Worm (Caenorhabditis elegans) whole organism, early embryonic: Measurements from ENCODE around the gene akap-1.

Experiments
- B0310.2 ChIP-seq: sonication (generic microtip); optimal IDR thresholded peaks from 2 replicates; lab custom pipeline; 2016; ENCODE audit warnings: mild to moderate bottlenecking, missing genetic modification characterization, missing compliant biosample characterization
- F13C5.2 ChIP-seq: sonication (generic microtip); optimal IDR thresholded peaks from 2 replicates; lab custom pipeline; 2017; ENCODE audit warnings: mild to moderate bottlenecking, missing genetic modification characterization, inconsistent platforms, missing compliant biosample characterization
- aly-1 ChIP-seq: sonication (generic microtip); optimal IDR thresholded peaks from 2 replicates; lab custom pipeline; 2016; ENCODE audit warnings: missing genetic modification characterization, missing compliant biosample characterization
- ama-1 ChIP-seq: fragments of 150-350 bp; optimal IDR thresholded peaks from 2 replicates; lab custom pipeline; 2014
- ceh-13 ChIP-seq: fragments of 200-800 bp; sonication (Bioruptor generic); optimal IDR thresholded peaks from 2 replicates; lab custom pipeline; 2018; ENCODE audit warnings: mild to moderate bottlenecking, missing genetic modification characterization, missing compliant biosample characterization
- ceh-36 ChIP-seq: sonication (generic microtip); optimal IDR thresholded peaks from 2 replicates; lab custom pipeline; 2016; ENCODE audit warnings: missing genetic modification characterization, inconsistent platforms, missing compliant biosample characterization
- ets-7 ChIP-seq: sonication (generic microtip); optimal IDR thresholded peaks from 2 replicates; lab custom pipeline; 2016; ENCODE audit warnings: missing genotype, missing genetic modification characterization, missing compliant biosample characterization
- flt-1 ChIP-seq: fragments of 200-800 bp; sonication (Bioruptor generic); IDR thresholded peaks from 2 replicates; pipeline ENCODE4 v1.3.6; 2022; ENCODE audit warnings: missing genetic modification characterization, missing compliant biosample characterization
- hmbx-1 ChIP-seq: sonication (generic microtip); optimal IDR thresholded peaks from 2 replicates; lab custom pipeline; 2016; ENCODE audit warnings: mild to moderate bottlenecking, missing genetic modification characterization, missing compliant biosample characterization
- hmg-4 ChIP-seq: fragments of 200-800 bp; sonication (Bioruptor generic); optimal IDR thresholded peaks from 2 replicates; lab custom pipeline; 2018; ENCODE audit warnings: mild to moderate bottlenecking, missing genetic modification characterization, missing compliant biosample characterization
- hnd-1 ChIP-seq: sonication (generic microtip); optimal IDR thresholded peaks from 2 replicates; lab custom pipeline; 2016; ENCODE audit warnings: missing genetic modification characterization, missing compliant biosample characterization
- pes-1 ChIP-seq: fragments of 200-800 bp; sonication (Bioruptor generic); IDR thresholded peaks from 2 replicates; pipeline ENCODE4 v1.3.6; 2022; ENCODE audit warnings: missing genetic modification reagents, missing genetic modification characterization, missing compliant biosample characterization
- scrt-1 ChIP-seq: fragments of 200-800 bp; sonication (Bioruptor generic); IDR thresholded peaks from 2 replicates; pipeline ENCODE4 v1.3.6; 2022; ENCODE audit warnings: missing genetic modification characterization, missing compliant biosample characterization
- sea-1 ChIP-seq: fragments of 200-800 bp; sonication (Bioruptor generic); conservative IDR thresholded peaks from 2 replicates; pipeline ENCODE4 v1.3.6; 2022; ENCODE audit warnings: missing genetic modification characterization, missing compliant biosample characterization
- tbx-11 ChIP-seq: fragments of 200-800 bp; sonication (Bioruptor generic); IDR thresholded peaks from 2 replicates; pipeline ENCODE4 v1.3.6; 2022; ENCODE audit warnings: missing genetic modification characterization, missing compliant biosample characterization
- tbx-37 ChIP-seq: fragments of 200-800 bp; sonication (Bioruptor generic); conservative IDR thresholded peaks from 2 replicates; pipeline ENCODE4 v1.3.6; 2022; ENCODE audit warnings: missing genetic modification reagents, missing genetic modification characterization, missing compliant biosample characterization
- tra-4 ChIP-seq: sonication (generic microtip); optimal IDR thresholded peaks from 2 replicates; lab custom pipeline; 2017; ENCODE audit warnings: missing genetic modification characterization, missing compliant biosample characterization

Gene akap-1

DNA sequence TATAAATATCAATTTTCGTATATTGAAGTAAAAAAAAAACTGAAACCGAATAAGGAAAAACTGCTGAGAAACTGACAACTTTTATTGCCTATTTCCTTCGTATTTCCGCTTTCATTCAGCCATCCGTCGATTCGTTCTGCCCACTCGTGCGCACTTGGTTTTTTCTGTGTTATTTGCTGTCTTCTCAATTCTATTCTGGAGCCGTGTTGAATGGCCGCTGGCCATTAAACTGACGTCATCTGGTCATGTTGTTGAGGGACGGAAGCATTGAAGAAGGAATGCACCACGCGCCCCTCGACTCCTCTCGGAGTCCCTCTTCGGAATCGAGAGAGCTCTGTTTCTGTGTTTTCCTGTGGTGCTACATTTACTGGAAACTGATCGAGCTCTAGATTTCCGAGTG is 4.6 kb upstream of the akap-1 start:
- TF ChIP-seq tbx-37 (no peak), B0310.2 (tag; lab: Kevin White, UChicago) (no peak), hmg-4 (no peak), aly-1 (tag; lab: Kevin White, UChicago) (no peak), tra-4 (tag; lab: Kevin White, UChicago) (no peak), ets-7 (tag; lab: Kevin White, UChicago) (no peak), flt-1 (GFP tag; lab: Robert Waterston, UW) (no peak), pes-1 (GFP tag; lab: Robert Waterston, UW) (no peak), ceh-36 (tag; lab: Kevin White, UChicago) (no peak), tbx-11 (GFP tag; lab: Robert Waterston, UW) (no peak), ceh-13 (GFP tag; lab: Kevin White, UChicago) (no peak), hnd-1 (tag; lab: Kevin White, UChicago) (no peak), sea-1 (no peak), hmbx-1 (tag; lab: Kevin White, UChicago) (no peak), scrt-1 (no peak), ama-1 (lab: Kevin White, UChicago) (no peak), F13C5.2 (tag; lab: Kevin White, UChicago) (no peak)

ce11 chrIII:6350424-6350823 is 2.8 kb upstream of the akap-1 start:
- TF ChIP-seq pes-1 (GFP tag; lab: Robert Waterston, UW) = no peak
- no peak for TF ChIP-seq tbx-37
- TF ChIP-seq ceh-13 (GFP tag; lab: Kevin White, UChicago) = no peak
- TF ChIP-seq hnd-1 (tag; lab: Kevin White, UChicago) = no peak
- no peak for TF ChIP-seq hmbx-1 (tag; lab: Kevin White, UChicago)
- TF ChIP-seq ama-1 (lab: Kevin White, UChicago) = no peak
- TF ChIP-seq F13C5.2 (tag; lab: Kevin White, UChicago) = no peak
- no peak for TF ChIP-seq tra-4 (tag; lab: Kevin White, UChicago)
- TF ChIP-seq ets-7 (tag; lab: Kevin White, UChicago) = no peak
- no peak for TF ChIP-seq sea-1
- no peak for TF ChIP-seq flt-1 (GFP tag; lab: Robert Waterston, UW)
- no peak for TF ChIP-seq hmg-4
- no peak for TF ChIP-seq aly-1 (tag; lab: Kevin White, UChicago)
- no peak for TF ChIP-seq tbx-11 (GFP tag; lab: Robert Waterston, UW)
- no peak for TF ChIP-seq B0310.2 (tag; lab: Kevin White, UChicago)
- TF ChIP-seq ceh-36 (tag; lab: Kevin White, UChicago) = no peak
- no peak for TF ChIP-seq scrt-1

DNA sequence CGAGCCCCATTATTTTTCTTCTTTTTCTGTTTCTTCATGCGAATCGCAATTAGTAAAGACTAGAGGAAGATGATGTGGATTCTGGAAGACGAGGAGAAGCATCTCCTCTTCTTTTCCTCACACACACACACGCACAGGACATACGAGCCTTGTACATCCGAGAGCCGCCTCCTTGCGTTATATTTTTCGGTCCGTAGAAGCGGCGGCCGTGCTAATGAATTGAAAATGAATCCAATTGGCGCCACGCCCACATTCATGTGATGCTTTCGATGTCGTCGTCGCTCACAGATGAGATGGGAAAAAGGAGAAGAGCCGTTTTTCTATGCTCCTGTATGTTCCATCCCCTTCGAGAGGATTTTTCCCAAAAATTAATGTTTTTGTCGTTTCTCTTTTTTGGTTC is 1.7 kb upstream of the akap-1 start:
- TF ChIP-seq tbx-11 (GFP tag; lab: Robert Waterston, UW) = no peak
- no peak for TF ChIP-seq sea-1
- no peak for TF ChIP-seq ets-7 (tag; lab: Kevin White, UChicago)
- no peak for TF ChIP-seq aly-1 (tag; lab: Kevin White, UChicago)
- TF ChIP-seq ama-1 (lab: Kevin White, UChicago) = no peak
- TF ChIP-seq ceh-13 (GFP tag; lab: Kevin White, UChicago) = no peak

DNA sequence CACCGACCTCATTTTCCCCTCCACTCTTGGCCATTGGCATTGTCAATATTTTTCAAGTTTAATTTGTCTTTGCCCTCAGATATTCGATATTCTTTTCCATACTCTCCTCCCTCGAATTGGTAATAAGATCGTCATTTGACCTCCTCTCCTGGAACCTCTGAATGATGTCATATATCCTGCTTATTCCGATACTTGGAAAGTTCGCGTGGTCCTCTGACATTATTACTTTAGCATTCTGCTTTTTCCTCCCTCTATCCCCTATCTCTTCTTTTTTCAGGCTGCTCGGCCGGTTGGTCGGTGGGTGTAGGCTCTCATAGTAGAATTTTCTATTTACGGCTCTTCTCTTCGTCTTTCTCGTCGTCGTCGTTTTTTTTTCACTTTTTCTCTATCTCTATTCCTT is 725 bp upstream of the akap-1 start:
- TF ChIP-seq hnd-1 (tag; lab: Kevin White, UChicago) (no peak), flt-1 (GFP tag; lab: Robert Waterston, UW) (no peak), ama-1 (lab: Kevin White, UChicago) (no peak), hmbx-1 (tag; lab: Kevin White, UChicago) (no peak), tbx-37 (no peak), aly-1 (tag; lab: Kevin White, UChicago) (no peak), hmg-4 (no peak)

ce11 chrIII:6355359-6355758 is 2.2 kb downstream of the akap-1 start:
- TF ChIP-seq tbx-37 (no peak), ets-7 (tag; lab: Kevin White, UChicago) (no peak), ama-1 (lab: Kevin White, UChicago) (no peak), B0310.2 (tag; lab: Kevin White, UChicago) (no peak), pes-1 (GFP tag; lab: Robert Waterston, UW) (no peak)

ce11 chrIII:6356007-6356406 is 2.8 kb downstream of the akap-1 start:
- no peak for TF ChIP-seq B0310.2 (tag; lab: Kevin White, UChicago)
- no peak for TF ChIP-seq tbx-11 (GFP tag; lab: Robert Waterston, UW)
- TF ChIP-seq hnd-1 (tag; lab: Kevin White, UChicago) = no peak
- no peak for TF ChIP-seq ceh-13 (GFP tag; lab: Kevin White, UChicago)
- no peak for TF ChIP-seq pes-1 (GFP tag; lab: Robert Waterston, UW)
- TF ChIP-seq hmg-4 = no peak
- no peak for TF ChIP-seq scrt-1
- no peak for TF ChIP-seq ama-1 (lab: Kevin White, UChicago)
- no peak for TF ChIP-seq F13C5.2 (tag; lab: Kevin White, UChicago)
- no peak for TF ChIP-seq aly-1 (tag; lab: Kevin White, UChicago)
- TF ChIP-seq ets-7 (tag; lab: Kevin White, UChicago) = no peak
- TF ChIP-seq tbx-37 = no peak
- TF ChIP-seq sea-1 = no peak
- no peak for TF ChIP-seq tra-4 (tag; lab: Kevin White, UChicago)
- no peak for TF ChIP-seq hmbx-1 (tag; lab: Kevin White, UChicago)

- TF ChIP-seq F13C5.2 (tag; lab: Kevin White, UChicago) (no peak), tbx-37 (no peak), aly-1 (tag; lab: Kevin White, UChicago) (no peak), ama-1 (lab: Kevin White, UChicago) (no peak), ceh-36 (tag; lab: Kevin White, UChicago) (no peak), hnd-1 (tag; lab: Kevin White, UChicago) (no peak), hmbx-1 (tag; lab: Kevin White, UChicago) (no peak), tra-4 (tag; lab: Kevin White, UChicago) (no peak), pes-1 (GFP tag; lab: Robert Waterston, UW) (no peak), flt-1 (GFP tag; lab: Robert Waterston, UW) (no peak), B0310.2 (tag; lab: Kevin White, UChicago) (no peak), ceh-13 (GFP tag; lab: Kevin White, UChicago) (no peak), ets-7 (tag; lab: Kevin White, UChicago) (no peak), sea-1 (no peak), hmg-4 (no peak)
These were observed 3.6 kb downstream of the akap-1 start for ce11 chrIII:6356764-6357163.
